Fruit fly (Drosophila melanogaster): Measurements from ENCODE around the gene Prosbeta4.

DNA sequence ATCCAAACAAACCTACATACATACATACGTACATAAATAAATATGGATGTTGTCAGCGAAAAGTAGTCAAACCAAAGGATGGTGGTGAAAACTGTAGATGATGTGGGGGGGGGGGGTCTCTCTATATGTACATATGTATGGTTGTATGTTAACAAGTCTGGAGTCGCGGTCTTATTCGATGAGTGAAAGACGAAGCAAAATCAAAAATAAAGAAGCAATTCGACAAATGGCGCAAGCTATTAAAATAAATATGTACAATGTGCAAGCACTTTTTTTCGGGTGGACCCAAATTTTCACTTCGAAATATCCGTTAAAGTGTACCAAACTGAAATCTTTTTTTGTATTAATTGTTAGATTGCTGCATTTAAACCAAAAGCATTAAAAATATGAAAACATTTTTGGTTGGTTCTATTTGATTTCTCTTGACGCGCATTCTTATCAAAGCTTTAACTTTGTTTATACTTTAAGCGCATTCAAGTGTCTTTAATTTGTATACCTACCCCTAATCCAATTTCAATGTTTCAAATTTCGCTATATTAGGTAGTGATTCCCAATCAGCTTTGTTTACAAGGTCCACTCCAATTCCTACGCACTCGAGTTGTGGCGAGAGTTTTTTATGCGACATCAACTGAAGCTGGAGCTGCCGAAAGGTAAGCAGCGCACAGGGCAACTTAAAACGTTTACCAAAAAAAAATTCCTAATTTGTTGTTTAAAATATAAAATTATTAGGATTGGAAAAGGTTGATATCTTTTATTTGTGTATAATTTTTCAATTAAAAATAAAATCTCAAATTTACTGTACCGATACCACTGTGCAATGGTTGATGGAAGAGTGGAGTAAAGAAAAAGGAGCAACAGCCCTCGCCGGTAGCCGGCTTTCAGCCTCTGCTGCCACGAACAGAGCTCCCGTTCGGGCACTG is 47.7 kb downstream of the Prosbeta4 start, which contains the start of gene CG31807:
- TF ChIP-seq pan (optimal IDR thresholded peaks at IDR 0.05) (no peak), psq (optimal IDR thresholded peaks at IDR 0.05) (no peak)

Data from whole organism.